Fruit fly (Drosophila melanogaster) whole organism, embryonic: ENCODE results near the gene CG31294.

Experiments used
- CG10431 ChIP-seq: fragments of 200-800 bp; sonication (Bioruptor generic); optimal IDR thresholded peaks from 3 replicates; lab custom pipeline; 2018; ENCODE audit warnings: missing biosample characterization, mild to moderate bottlenecking, missing genetic modification characterization
- CG12155 ChIP-seq: fragments of 200-800 bp; sonication (Bioruptor generic); optimal IDR thresholded peaks from 3 replicates; lab custom pipeline; 2016; ENCODE audit warnings: missing biosample characterization, missing genetic modification characterization
- CG13624 ChIP-seq: fragments of 200-800 bp; sonication (Bioruptor generic); optimal IDR thresholded peaks from 2 replicates; lab custom pipeline; 2016; ENCODE audit warnings: missing biosample characterization, missing genetic modification characterization
- CG17328 ChIP-seq: fragments of 200-800 bp; sonication (Bioruptor generic); IDR thresholded peaks from 2 replicates; pipeline ENCODE4 v1.3.6; 2022; ENCODE audit warnings: missing biosample characterization, missing genetic modification characterization
- CG17912 ChIP-seq: fragments of 200-800 bp; sonication (Bioruptor generic); optimal IDR thresholded peaks from 2 replicates; lab custom pipeline; 2018; ENCODE audit warnings: missing biosample characterization, mild to moderate bottlenecking, missing genetic modification characterization
- CG2199 ChIP-seq: fragments of 200-800 bp; sonication (Bioruptor generic); IDR thresholded peaks from 3 replicates; pipeline ENCODE4 v1.3.6; 2022; ENCODE audit warnings: missing biosample characterization, missing genetic modification characterization
- CG30403 ChIP-seq: fragments of 200-800 bp; sonication (Bioruptor generic); optimal IDR thresholded peaks from 3 replicates; lab custom pipeline; 2016; ENCODE audit warnings: missing biosample characterization, missing genetic modification characterization
- CG32532 ChIP-seq: fragments of 200-800 bp; sonication (Bioruptor generic); IDR thresholded peaks from 2 replicates; pipeline ENCODE4 v1.3.6; 2022; ENCODE audit warnings: missing biosample characterization, missing genetic modification characterization
- CG32767 ChIP-seq: fragments of 200-800 bp; sonication (Bioruptor generic); IDR thresholded peaks from 2 replicates; pipeline ENCODE4 v1.3.6; 2022; ENCODE audit warnings: missing biosample characterization, missing genetic modification characterization
- CG4282 ChIP-seq: fragments of 200-800 bp; sonication (Bioruptor generic); optimal IDR thresholded peaks from 2 replicates; lab custom pipeline; 2016; ENCODE audit warnings: missing biosample characterization, missing genetic modification characterization
- CG4404 ChIP-seq: fragments of 200-800 bp; sonication (Bioruptor generic); IDR thresholded peaks from 2 replicates; pipeline ENCODE4 v1.3.6; 2022; ENCODE audit warnings: missing biosample characterization, missing genetic modification characterization
- CG7271 ChIP-seq: fragments of 200-800 bp; sonication (Bioruptor generic); optimal IDR thresholded peaks from 2 replicates; lab custom pipeline; 2018; ENCODE audit warnings: missing biosample characterization, mild to moderate bottlenecking, missing genetic modification characterization, moderate library complexity
- CG7372 ChIP-seq: fragments of 200-800 bp; sonication (Bioruptor generic); IDR thresholded peaks from 2 replicates; pipeline ENCODE4 v1.3.6; 2022; ENCODE audit warnings: missing biosample characterization, missing genetic modification characterization
- CG8388 ChIP-seq: fragments of 200-800 bp; sonication (Bioruptor generic); optimal IDR thresholded peaks from 2 replicates; lab custom pipeline; 2019; ENCODE audit warnings: missing biosample characterization, mild to moderate bottlenecking, missing genetic modification characterization, moderate library complexity
- Dfd ChIP-seq, 2 experiments: fragments of >200 bp; optimal IDR thresholded peaks; 2 replicates each; lab custom pipeline; 2017; ENCODE audit warnings: missing biosample characterization in 2 of 2, missing genetic modification characterization in 2 of 2
- Gug ChIP-seq: fragments of 200-800 bp; sonication (Bioruptor generic); IDR thresholded peaks from 4 replicates; pipeline ENCODE4 v1.3.6; 2022; ENCODE audit warnings: missing biosample characterization, missing genetic modification characterization
- H15 ChIP-seq: fragments of 200-800 bp; sonication (Bioruptor generic); IDR thresholded peaks from 3 replicates; pipeline ENCODE4 v1.3.6; 2022; ENCODE audit warnings: missing biosample characterization, missing genetic modification characterization
- HLH4C ChIP-seq: fragments of 200-800 bp; sonication (Bioruptor generic); IDR thresholded peaks from 3 replicates; pipeline ENCODE4 v1.3.6; 2022; ENCODE audit warnings: missing biosample characterization, missing genetic modification characterization; ENCODE audit not compliant: partially characterized antibody
- Hr51 ChIP-seq, 2 experiments: fragments of 200-800 bp; sonication (Bioruptor generic); optimal IDR thresholded peaks; 2 replicates in 1 of 2; 3 replicates in 1 of 2; lab custom pipeline; 2016 to 2018; ENCODE audit warnings: missing biosample characterization in 2 of 2, missing genetic modification characterization in 2 of 2, mild to moderate bottlenecking in 1 of 2, moderate library complexity in 1 of 2
- Mes4 ChIP-seq: fragments of 200-800 bp; sonication (Bioruptor generic); optimal IDR thresholded peaks from 2 replicates; lab custom pipeline; 2016; ENCODE audit warnings: missing biosample characterization, missing genetic modification characterization
- Opbp ChIP-seq: fragments of 200-800 bp; sonication (Bioruptor generic); IDR thresholded peaks from 3 replicates; pipeline ENCODE4 v1.3.6; 2022; ENCODE audit warnings: missing biosample characterization, missing genetic modification characterization; ENCODE audit not compliant: partially characterized antibody
- Xrp1 ChIP-seq: fragments of 200-800 bp; sonication (Bioruptor generic); IDR thresholded peaks from 2 replicates; pipeline ENCODE4 v1.3.6; 2022; ENCODE audit warnings: missing biosample characterization, missing genetic modification characterization
- ara ChIP-seq: fragments of 200-800 bp; sonication (Bioruptor generic); IDR thresholded peaks from 2 replicates; pipeline ENCODE4 v1.3.6; 2022; ENCODE audit warnings: missing biosample characterization, missing genetic modification characterization
- cad ChIP-seq: fragments of >200 bp; optimal IDR thresholded peaks from 2 replicates; lab custom pipeline; 2017; ENCODE audit warnings: missing biosample characterization, missing genetic modification characterization
- exex ChIP-seq: fragments of 200-800 bp; sonication (Bioruptor generic); optimal IDR thresholded peaks from 4 replicates; lab custom pipeline; 2018; ENCODE audit warnings: missing biosample characterization, mild to moderate bottlenecking, missing genetic modification characterization, moderate library complexity
- gfzf ChIP-seq: fragments of 200-800 bp; sonication (Bioruptor generic); optimal IDR thresholded peaks from 2 replicates; lab custom pipeline; 2016; ENCODE audit warnings: missing biosample characterization, mild to moderate bottlenecking, missing genetic modification characterization, moderate library complexity
- grn ChIP-seq: fragments of 200-800 bp; sonication (Bioruptor generic); optimal IDR thresholded peaks from 3 replicates; lab custom pipeline; 2017; ENCODE audit warnings: missing biosample characterization, missing genetic modification characterization
- her ChIP-seq: fragments of 200-800 bp; sonication (Bioruptor generic); optimal IDR thresholded peaks from 2 replicates; lab custom pipeline; 2016; ENCODE audit warnings: missing biosample characterization, missing genetic modification characterization
- lab ChIP-seq: fragments of 200-800 bp; sonication (Bioruptor generic); optimal IDR thresholded peaks from 3 replicates; lab custom pipeline; 2017; ENCODE audit warnings: missing biosample characterization, missing genetic modification characterization, mild to moderate bottlenecking, moderate library complexity, missing genetic modification reagents
- lilli ChIP-seq: fragments of 200-800 bp; sonication (Bioruptor generic); optimal IDR thresholded peaks from 3 replicates; lab custom pipeline; 2016; ENCODE audit warnings: missing biosample characterization, missing genetic modification characterization
- luna ChIP-seq: fragments of 200-800 bp; sonication (Bioruptor generic); optimal IDR thresholded peaks from 2 replicates; lab custom pipeline; 2016; ENCODE audit warnings: missing biosample characterization, missing genetic modification characterization
- mirr ChIP-seq: fragments of 200-800 bp; sonication (Bioruptor generic); optimal IDR thresholded peaks from 3 replicates; lab custom pipeline; 2018; ENCODE audit warnings: missing biosample characterization, mild to moderate bottlenecking, missing genetic modification characterization
- nmo ChIP-seq: fragments of 200-800 bp; sonication (Bioruptor generic); optimal IDR thresholded peaks from 2 replicates; lab custom pipeline; 2018; ENCODE audit warnings: missing biosample characterization, mild to moderate bottlenecking, missing genetic modification characterization, moderate library complexity
- nom ChIP-seq: fragments of 200-800 bp; sonication (Bioruptor generic); optimal IDR thresholded peaks from 2 replicates; lab custom pipeline; 2017; ENCODE audit warnings: missing biosample characterization, missing genetic modification characterization, mild to moderate bottlenecking, moderate library complexity, missing genetic modification reagents
- onecut ChIP-seq: fragments of 200-800 bp; sonication (Bioruptor generic); IDR thresholded peaks from 2 replicates; pipeline ENCODE4 v1.3.6; 2022; ENCODE audit warnings: missing biosample characterization, missing genetic modification characterization
- repo ChIP-seq: fragments of 200-800 bp; sonication (Bioruptor generic); optimal IDR thresholded peaks from 2 replicates; lab custom pipeline; 2016; ENCODE audit warnings: missing biosample characterization, missing genetic modification characterization
- scrt ChIP-seq: fragments of 200-800 bp; sonication (Bioruptor generic); optimal IDR thresholded peaks from 2 replicates; lab custom pipeline; 2018; ENCODE audit warnings: missing biosample characterization, mild to moderate bottlenecking, missing genetic modification characterization, moderate library complexity
- sd ChIP-seq: fragments of 200-800 bp; sonication (Bioruptor generic); optimal IDR thresholded peaks from 3 replicates; lab custom pipeline; 2018; ENCODE audit warnings: missing biosample characterization, mild to moderate bottlenecking, missing genetic modification characterization, moderate library complexity
- stc ChIP-seq: fragments of 200-800 bp; sonication (Bioruptor generic); IDR thresholded peaks from 2 replicates; pipeline ENCODE4 v1.3.6; 2022; ENCODE audit warnings: missing biosample characterization, missing genetic modification characterization
- stwl ChIP-seq: fragments of 200-800 bp; sonication (Bioruptor generic); optimal IDR thresholded peaks from 3 replicates; lab custom pipeline; 2018; ENCODE audit warnings: missing biosample characterization, mild to moderate bottlenecking, missing genetic modification characterization, moderate library complexity
- sug ChIP-seq: fragments of 200-800 bp; optimal IDR thresholded peaks from 2 replicates; lab custom pipeline; 2019; ENCODE audit warnings: missing biosample characterization, mild to moderate bottlenecking, missing genetic modification characterization, moderate library complexity
- toy ChIP-seq: fragments of 200-800 bp; sonication (Bioruptor generic); IDR thresholded peaks from 2 replicates; pipeline ENCODE4 v1.3.6; 2022; ENCODE audit warnings: missing biosample characterization, missing genetic modification characterization
- usp ChIP-seq: fragments of >200 bp; optimal IDR thresholded peaks from 2 replicates; lab custom pipeline; 2017; ENCODE audit warnings: missing biosample characterization, missing genetic modification characterization
- vnd ChIP-seq: fragments of 200-800 bp; sonication (Bioruptor generic); IDR thresholded peaks from 3 replicates; pipeline ENCODE4 v1.3.6; 2022; ENCODE audit warnings: missing biosample characterization, missing genetic modification characterization; ENCODE audit not compliant: partially characterized antibody

CG31294 gene

DNA sequence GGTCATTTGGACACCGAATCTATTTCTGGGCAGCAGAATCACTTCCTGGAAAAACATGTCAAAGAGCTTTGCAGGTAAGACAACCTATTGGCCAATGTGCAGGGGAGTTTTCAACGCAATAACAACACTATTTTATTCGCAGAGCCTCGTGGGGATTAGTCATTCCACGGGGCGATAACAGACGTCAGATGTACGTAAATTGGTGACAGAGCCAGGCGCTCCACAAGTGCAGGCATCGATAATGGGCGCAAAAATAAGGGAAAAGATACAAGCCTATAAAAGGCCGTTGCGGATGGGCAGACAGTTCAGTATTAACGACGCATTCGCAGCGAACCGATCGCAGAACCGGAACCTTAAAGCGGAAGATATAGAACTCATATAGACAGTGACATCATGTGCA, 21.4 kb downstream of the CG31294 start, which contains the start of gene CG5399:
Gene CG5399 (plus strand): TSS at position 301 of the 400 bp plus-strand sequence.
- no peak for TF ChIP-seq CG12155 (GFP tag; lab: Kevin White, UChicago)
- no peak for TF ChIP-seq exex (tag; lab: Kevin White, UChicago)
- TF ChIP-seq CG10431 (GFP tag; lab: Kevin White, UChicago) = no peak
- TF ChIP-seq vnd (GFP tag; lab: Robert Waterston, UW) = no peak
- no peak for TF ChIP-seq stc (GFP tag; lab: Robert Waterston, UW)
- TF ChIP-seq her = no peak
- TF ChIP-seq lab (GFP tag; lab: Kevin White, UChicago) = peak; percentile 0
- no peak for TF ChIP-seq cad (GFP tag; lab: Kevin White, UChicago)

DNA sequence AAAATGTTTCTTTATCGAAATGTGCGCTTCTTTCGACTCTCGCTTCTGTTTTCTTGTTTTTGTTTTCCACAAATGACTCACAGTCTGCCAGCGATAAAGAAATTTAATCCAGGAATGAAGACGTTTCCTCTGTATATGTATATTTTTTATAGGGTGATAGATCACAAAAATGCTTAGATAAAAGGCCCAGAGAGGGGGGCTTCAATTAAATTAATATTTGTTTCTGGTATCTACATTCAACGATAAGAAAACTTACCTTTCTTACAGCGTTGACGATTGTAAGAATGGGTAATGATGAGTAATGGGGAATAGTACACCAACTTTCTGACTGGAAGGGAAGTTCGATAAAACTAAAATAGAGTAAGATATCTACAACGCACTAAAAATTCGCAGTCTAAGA, 22.1 kb downstream of the CG31294 start:
- TF ChIP-seq luna (GFP tag; lab: Kevin White, UChicago) (no peak), HLH4C (no peak), lab (GFP tag; lab: Kevin White, UChicago) (peak; percentile 59), CG13624 (GFP tag; lab: Kevin White, UChicago) (no peak), nmo (GFP tag; lab: Kevin White, UChicago) (no peak), lilli (GFP tag; lab: Kevin White, UChicago) (no peak), CG12155 (GFP tag; lab: Kevin White, UChicago) (no peak), CG10431 (GFP tag; lab: Kevin White, UChicago) (no peak), Xrp1 (GFP tag; lab: Robert Waterston, UW) (no peak), mirr (GFP tag; lab: Kevin White, UChicago) (peak; percentile 72), CG7271 (tag; lab: Kevin White, UChicago) (no peak), CG17328 (no peak), Gug (no peak), grn (GFP tag; lab: Kevin White, UChicago) (peak; percentile 9), exex (tag; lab: Kevin White, UChicago) (peak; percentile 65), sug (tag; lab: Kevin White, UChicago) (peak; percentile 19), sd (tag; lab: Kevin White, UChicago) (peak; percentile 34), CG7372 (GFP tag; lab: Robert Waterston, UW) (no peak), CG30403 (no peak)

dm6 chr3R:15692786-15693185, 23.6 kb downstream of the CG31294 start, which contains the start of gene CG31446:
Gene CG31446, plus strand, starts transcription at chr3R:15693086.
- TF ChIP-seq Dfd (GFP tag; optimal IDR thresholded peaks at IDR 0.05; lab: Kevin White, UChicago) = no peak
- TF ChIP-seq lab (GFP tag; lab: Kevin White, UChicago) = peak; percentile 46

dm6 chr3R:15688441-15688840, 27.9 kb downstream of the CG31294 start:
- TF ChIP-seq toy (GFP tag; lab: Robert Waterston, UW) (no peak), CG8388 (GFP tag; lab: Kevin White, UChicago) (peak; percentile 98), ara (GFP tag; lab: Robert Waterston, UW) (no peak), Mes4 (no peak), stwl (tag; lab: Kevin White, UChicago) (peak; percentile 61), CG4404 (no peak)

- no peak for TF ChIP-seq CG2199
- no peak for TF ChIP-seq CG32767 (GFP tag; lab: Robert Waterston, UW)
- TF ChIP-seq scrt (GFP tag; lab: Kevin White, UChicago) = peak; percentile 70
- no peak for TF ChIP-seq H15 (GFP tag; lab: Robert Waterston, UW)
- TF ChIP-seq Opbp (GFP tag; lab: Robert Waterston, UW) = no peak
- no peak for TF ChIP-seq CG17912
- TF ChIP-seq repo = no peak
- TF ChIP-seq nom (GFP tag; lab: Kevin White, UChicago) = no peak
- no peak for TF ChIP-seq CG32532 (GFP tag; lab: Robert Waterston, UW)
- TF ChIP-seq usp (GFP tag; lab: Kevin White, UChicago) = no peak
- TF ChIP-seq Hr51 (GFP tag; optimal IDR thresholded peaks at IDR 0.05; lab: Kevin White, UChicago) = no peak
- no peak for TF ChIP-seq gfzf (GFP tag; lab: Kevin White, UChicago)
- no peak for TF ChIP-seq CG4282 (GFP tag; lab: Kevin White, UChicago)
- peak; percentile 54 for TF ChIP-seq onecut
Measured at dm6 chr3R:15680666-15681065, 35.7 kb downstream of the CG31294 start.
